Fruit fly (Drosophila melanogaster): ENCODE results near the gene CG42818.

CG42818 gene

dm6 chr2L:16268107-16268539 lies 26.4 kb downstream of the CG42818 start (continued):
- TF ChIP-seq Max (GFP tag; optimal IDR thresholded peaks at IDR 0.05): no peak
- TF ChIP-seq CG12744 (GFP tag; optimal IDR thresholded peaks at IDR 0.05): no peak
- no peak for TF ChIP-seq Nf-YA (GFP tag; IDR thresholded peaks at IDR 0.05)
- TF ChIP-seq Fer3 (tag; optimal IDR thresholded peaks at IDR 0.05): no peak
- no peak for TF ChIP-seq GATAe (GFP tag; conservative IDR thresholded peaks at IDR 0.05)
- no peak for TF ChIP-seq CG33213 (GFP tag; optimal IDR thresholded peaks at IDR 0.05)
- TF ChIP-seq CG2875 (GFP tag; optimal IDR thresholded peaks at IDR 0.05): no peak
- no peak for TF ChIP-seq CG15601 (tag; optimal IDR thresholded peaks at IDR 0.05)
- no peak for TF ChIP-seq CG10462 (GFP tag; optimal IDR thresholded peaks at IDR 0.05)
- TF ChIP-seq Sry-β (GFP tag; optimal IDR thresholded peaks at IDR 0.05): peak; percentile 16
- no peak for TF ChIP-seq Hmx (GFP tag; optimal IDR thresholded peaks at IDR 0.05)
- no peak for TF ChIP-seq CG14710 (tag; optimal IDR thresholded peaks at IDR 0.05)
- no peak for TF ChIP-seq Hr39 (optimal IDR thresholded peaks at IDR 0.05)
- TF ChIP-seq Dll (GFP tag; IDR thresholded peaks at IDR 0.05; ENCODE audit: partially characterized antibody): no peak
- TF ChIP-seq grn (GFP tag; optimal IDR thresholded peaks at IDR 0.05): peak; percentile 73
- TF ChIP-seq CG6813 (GFP tag; optimal IDR thresholded peaks at IDR 0.05): no peak
- no peak for TF ChIP-seq CG18599 (GFP tag; optimal IDR thresholded peaks at IDR 0.05)
- no peak for TF ChIP-seq lab (GFP tag; optimal IDR thresholded peaks at IDR 0.05)
- TF ChIP-seq chm (GFP tag; IDR thresholded peaks at IDR 0.05): no peak
- TF ChIP-seq stc (GFP tag; IDR thresholded peaks at IDR 0.05): no peak
- TF ChIP-seq dm (GFP tag; optimal IDR thresholded peaks at IDR 0.05): no peak
- TF ChIP-seq hbn (GFP tag; IDR thresholded peaks at IDR 0.05; ENCODE audit: partially characterized antibody): no peak
- TF ChIP-seq Oaz (GFP tag; IDR thresholded peaks at IDR 0.05): no peak
- TF ChIP-seq CG15269 (tag; optimal IDR thresholded peaks at IDR 0.05): no peak
- TF ChIP-seq sim (GFP tag; IDR thresholded peaks at IDR 0.05): no peak
- TF ChIP-seq Hey (tag; optimal IDR thresholded peaks at IDR 0.05): no peak
- no peak for TF ChIP-seq ind (GFP tag; optimal IDR thresholded peaks at IDR 0.05)
- TF ChIP-seq sd (tag; optimal IDR thresholded peaks at IDR 0.05): peak; percentile 57
- TF ChIP-seq nerfin-1 (tag; optimal IDR thresholded peaks at IDR 0.05): peak; percentile 25
- no peak for TF ChIP-seq nmo (GFP tag; optimal IDR thresholded peaks at IDR 0.05)
- TF ChIP-seq Neu2 (GFP tag; optimal IDR thresholded peaks at IDR 0.05; ENCODE audit: borderline replicate concordance): peak; percentile 8
- peak; percentile 49 for TF ChIP-seq cg (GFP tag; optimal IDR thresholded peaks at IDR 0.05)
- TF ChIP-seq CG8359 (GFP tag; optimal IDR thresholded peaks at IDR 0.05; ENCODE audit: borderline replicate concordance): no peak
- peak; percentile 56 for TF ChIP-seq twi (tag; optimal IDR thresholded peaks at IDR 0.05)
- TF ChIP-seq CG8924 (tag; optimal IDR thresholded peaks at IDR 0.05): peak; percentile 40
- no peak for TF ChIP-seq inv (GFP tag; IDR thresholded peaks at IDR 0.05; ENCODE audit: partially characterized antibody)
- no peak for TF ChIP-seq CG10274 (GFP tag; optimal IDR thresholded peaks at IDR 0.05)
- TF ChIP-seq cas (GFP tag; IDR thresholded peaks at IDR 0.05): no peak
- no peak for TF ChIP-seq Rx (GFP tag; IDR thresholded peaks at IDR 0.05)
- peak; percentile 18 for TF ChIP-seq CG17385 (GFP tag; optimal IDR thresholded peaks at IDR 0.05)
- no peak for TF ChIP-seq trh (GFP tag; optimal IDR thresholded peaks at IDR 0.05)
- TF ChIP-seq CG34376 (GFP tag; optimal IDR thresholded peaks at IDR 0.05): no peak
- TF ChIP-seq CG2202 (tag; optimal IDR thresholded peaks at IDR 0.05): no peak
- TF ChIP-seq CG31441 (GFP tag; IDR thresholded peaks at IDR 0.05): no peak
- no peak for TF ChIP-seq Bgb (GFP tag; IDR thresholded peaks at IDR 0.05; ENCODE audit: partially characterized antibody)
- TF ChIP-seq nom (GFP tag; optimal IDR thresholded peaks at IDR 0.05): peak; percentile 8
- no peak for TF ChIP-seq fd96Cb (tag; optimal IDR thresholded peaks at IDR 0.05)
- no peak for TF ChIP-seq CG9437 (GFP tag; optimal IDR thresholded peaks at IDR 0.05)
- TF ChIP-seq bigmax (GFP tag; optimal IDR thresholded peaks at IDR 0.05): no peak
- TF ChIP-seq CG43689 (GFP tag; IDR thresholded peaks at IDR 0.05): no peak
- TF ChIP-seq CG7928 (GFP tag; optimal IDR thresholded peaks at IDR 0.05): no peak
